Worm (Caenorhabditis elegans) whole organism, mixed stage, embryonic: ENCODE measurements around the gene F17A9.5.

ENCODE experiments used
- blmp-1 ChIP-seq: fragments of 150-350 bp; optimal IDR thresholded peaks from 2 replicates; lab custom pipeline; 2014; ENCODE audit warnings: missing biosample characterization, missing genetic modification characterization
- ces-1 ChIP-seq: fragments of 150-350 bp; optimal IDR thresholded peaks from 2 replicates; lab custom pipeline; 2014; ENCODE audit warnings: missing biosample characterization, missing genetic modification reagents, missing genetic modification characterization
- drap-1 ChIP-seq: fragments of 200-800 bp; sonication (Bioruptor generic); optimal IDR thresholded peaks from 3 replicates; lab custom pipeline; 2018; ENCODE audit warnings: mild to moderate bottlenecking, missing genetic modification characterization, missing compliant biosample characterization
- elt-3 ChIP-seq: fragments of 150-350 bp; optimal IDR thresholded peaks from 2 replicates; lab custom pipeline; 2014; ENCODE audit warnings: missing biosample characterization, missing genetic modification characterization
- flh-1 ChIP-seq: fragments of 200-800 bp; sonication (Bioruptor generic); optimal IDR thresholded peaks from 2 replicates; lab custom pipeline; 2018; ENCODE audit warnings: mild to moderate bottlenecking, missing genetic modification characterization, moderate library complexity, missing compliant biosample characterization
- lin-13 ChIP-seq: fragments of 150-350 bp; optimal IDR thresholded peaks from 2 replicates; lab custom pipeline; 2014; ENCODE audit warnings: missing biosample characterization, missing genetic modification characterization
- mep-1 ChIP-seq: fragments of 150-350 bp; optimal IDR thresholded peaks from 2 replicates; lab custom pipeline; 2017; ENCODE audit warnings: missing biosample characterization, missing genetic modification reagents, missing genetic modification characterization, inconsistent platforms
- nhr-237 ChIP-seq: fragments of 150-350 bp; optimal IDR thresholded peaks from 2 replicates; lab custom pipeline; 2014; ENCODE audit warnings: missing biosample characterization, missing genetic modification characterization
- nhr-28 ChIP-seq: fragments of 150-350 bp; optimal IDR thresholded peaks from 2 replicates; lab custom pipeline; 2014; ENCODE audit warnings: missing biosample characterization, missing genetic modification characterization
- pha-4 ChIP-seq: fragments of 150-350 bp; optimal IDR thresholded peaks from 2 replicates; lab custom pipeline; 2018; ENCODE audit warnings: missing biosample characterization, missing genetic modification reagents, missing genetic modification characterization
- unc-39 ChIP-seq: fragments of 150-350 bp; optimal IDR thresholded peaks from 2 replicates; lab custom pipeline; 2014; ENCODE audit warnings: missing biosample characterization, missing genetic modification characterization
- unc-62 ChIP-seq: fragments of 150-350 bp; optimal IDR thresholded peaks from 2 replicates; lab custom pipeline; 2014; ENCODE audit warnings: missing biosample characterization, missing genetic modification reagents, missing genetic modification characterization

DNA sequence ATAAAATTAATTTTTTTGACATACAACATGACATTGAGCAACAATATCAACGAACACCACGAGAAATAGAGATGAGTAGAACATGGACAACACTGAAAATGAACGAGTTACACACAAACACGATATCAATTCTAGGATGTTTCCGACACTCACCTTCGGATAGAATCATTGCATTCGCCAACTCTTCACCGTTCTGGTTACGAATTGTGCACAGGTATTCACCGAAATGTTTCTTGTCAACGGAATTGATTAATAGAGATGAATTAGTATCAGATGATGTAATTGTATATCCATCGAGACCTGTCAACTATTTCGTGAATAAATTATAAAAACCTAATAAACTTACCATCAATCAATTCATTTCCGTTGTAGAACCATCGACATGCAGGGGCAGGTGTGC lies 8.9 kb upstream of the F17A9.5 start:
- TF ChIP-seq lin-13 (tag; lab: Kevin White, UChicago), result no peak
- no peak for TF ChIP-seq nhr-237 (tag; lab: Kevin White, UChicago)
- TF ChIP-seq pha-4 (tag; lab: Kevin White, UChicago), result no peak
- no peak for TF ChIP-seq unc-62 (GFP tag; lab: Kevin White, UChicago)
- no peak for TF ChIP-seq mep-1
- no peak for TF ChIP-seq nhr-28 (tag; lab: Kevin White, UChicago)
- TF ChIP-seq elt-3 (tag; lab: Kevin White, UChicago), result no peak
- TF ChIP-seq unc-39 (tag; lab: Kevin White, UChicago), result no peak
- no peak for TF ChIP-seq blmp-1 (tag; lab: Kevin White, UChicago)
- no peak for TF ChIP-seq flh-1 (GFP tag; lab: Kevin White, UChicago)
- TF ChIP-seq ces-1 (GFP tag; lab: Kevin White, UChicago), result no peak
- TF ChIP-seq drap-1 (GFP tag; lab: Kevin White, UChicago), result no peak
